Worm (Caenorhabditis elegans): Measurements from ENCODE around the gene nlt-1.

nlt-1 gene

ce11 chrII:10019669-10020068, 18.7 kb upstream of the nlt-1 start:
- TF ChIP-seq lin-54 (GFP tag; optimal IDR thresholded peaks at IDR 0.05) (no peak), nhr-120 (GFP tag; IDR thresholded peaks at IDR 0.05) (no peak), egl-44 (GFP tag; IDR thresholded peaks at IDR 0.05) (no peak), K11D2.4 (GFP tag; IDR thresholded peaks at IDR 0.05) (peak; percentile 78), F57C9.4 (tag; optimal IDR thresholded peaks at IDR 0.05) (no peak), somi-1 (GFP tag; optimal IDR thresholded peaks at IDR 0.05) (peak; percentile 15), lin-26 (GFP tag; IDR thresholded peaks at IDR 0.05) (no peak), rec-8 (tag; optimal IDR thresholded peaks at IDR 0.05) (no peak), F52B5.7 (tag; optimal IDR thresholded peaks at IDR 0.05) (no peak), T07F8.4 (tag; optimal IDR thresholded peaks at IDR 0.05) (no peak), ceh-27 (GFP tag; optimal IDR thresholded peaks at IDR 0.05) (no peak), D2030.7 (GFP tag; IDR thresholded peaks at IDR 0.05) (no peak), unc-130 (GFP tag; optimal IDR thresholded peaks at IDR 0.05) (no peak), unc-62 (GFP tag; optimal IDR thresholded peaks at IDR 0.05) (no peak), cebp-1 (GFP tag; IDR thresholded peaks at IDR 0.05) (no peak), cebp-1 (tag; optimal IDR thresholded peaks at IDR 0.05) (peak; percentile 49), F55B11.4 (tag; optimal IDR thresholded peaks at IDR 0.05; ENCODE audit: borderline replicate concordance, insufficient read depth) (no peak), nhr-179 (tag; optimal IDR thresholded peaks at IDR 0.05) (no peak), snpc-1.3 (tag; optimal IDR thresholded peaks at IDR 0.05; ENCODE audit: insufficient read depth) (no peak), B0261.1 (tag; optimal IDR thresholded peaks at IDR 0.05) (no peak), aptf-3 (GFP tag; IDR thresholded peaks at IDR 0.05) (no peak), lin-40 (tag; optimal IDR thresholded peaks at IDR 0.05) (peak; percentile 25), lag-1 (GFP tag; IDR thresholded peaks at IDR 0.05) (no peak), F33H1.4 (GFP tag; IDR thresholded peaks at IDR 0.05) (no peak), dpff-1 (tag; optimal IDR thresholded peaks at IDR 0.05) (no peak), pbrm-1 (GFP tag; IDR thresholded peaks at IDR 0.05) (no peak), F23B12.7 (tag; optimal IDR thresholded peaks at IDR 0.05; ENCODE audit: insufficient read depth) (no peak), ztf-26 (tag; optimal IDR thresholded peaks at IDR 0.05) (peak; percentile 52), hlh-12 (tag; optimal IDR thresholded peaks at IDR 0.05) (no peak), madf-8 (GFP tag; conservative IDR thresholded peaks at IDR 0.05) (no peak), madf-6 (GFP tag; IDR thresholded peaks at IDR 0.05) (no peak), snpc-1.1 (tag; optimal IDR thresholded peaks at IDR 0.05; ENCODE audit: insufficient read depth) (no peak), attf-5 (GFP tag; optimal IDR thresholded peaks at IDR 0.05) (no peak), lsl-1 (GFP tag; optimal IDR thresholded peaks at IDR 0.05) (no peak), nhr-80 (tag; optimal IDR thresholded peaks at IDR 0.05) (peak; percentile 23), ztf-3 (GFP tag; optimal IDR thresholded peaks at IDR 0.05) (no peak), die-1 (tag; optimal IDR thresholded peaks at IDR 0.05) (no peak), madf-3 (GFP tag; IDR thresholded peaks at IDR 0.05) (no peak), akir-1 (GFP tag; optimal IDR thresholded peaks at IDR 0.05) (no peak), ztf-6 (GFP tag; IDR thresholded peaks at IDR 0.05) (no peak), sptf-2 (GFP tag; optimal IDR thresholded peaks at IDR 0.05) (no peak), dox-1 (GFP tag; IDR thresholded peaks at IDR 0.05) (no peak), hrde-1 (tag; optimal IDR thresholded peaks at IDR 0.05; ENCODE audit: borderline replicate concordance) (no peak), F39B2.1 (GFP tag; IDR thresholded peaks at IDR 0.05) (no peak)
